Fruit fly (Drosophila melanogaster): Measurements from ENCODE around the gene CG14710.
A peak's percentile ranks its signal among the peaks of the same experiment; 100 is the strongest.

Gene CG14710

DNA sequence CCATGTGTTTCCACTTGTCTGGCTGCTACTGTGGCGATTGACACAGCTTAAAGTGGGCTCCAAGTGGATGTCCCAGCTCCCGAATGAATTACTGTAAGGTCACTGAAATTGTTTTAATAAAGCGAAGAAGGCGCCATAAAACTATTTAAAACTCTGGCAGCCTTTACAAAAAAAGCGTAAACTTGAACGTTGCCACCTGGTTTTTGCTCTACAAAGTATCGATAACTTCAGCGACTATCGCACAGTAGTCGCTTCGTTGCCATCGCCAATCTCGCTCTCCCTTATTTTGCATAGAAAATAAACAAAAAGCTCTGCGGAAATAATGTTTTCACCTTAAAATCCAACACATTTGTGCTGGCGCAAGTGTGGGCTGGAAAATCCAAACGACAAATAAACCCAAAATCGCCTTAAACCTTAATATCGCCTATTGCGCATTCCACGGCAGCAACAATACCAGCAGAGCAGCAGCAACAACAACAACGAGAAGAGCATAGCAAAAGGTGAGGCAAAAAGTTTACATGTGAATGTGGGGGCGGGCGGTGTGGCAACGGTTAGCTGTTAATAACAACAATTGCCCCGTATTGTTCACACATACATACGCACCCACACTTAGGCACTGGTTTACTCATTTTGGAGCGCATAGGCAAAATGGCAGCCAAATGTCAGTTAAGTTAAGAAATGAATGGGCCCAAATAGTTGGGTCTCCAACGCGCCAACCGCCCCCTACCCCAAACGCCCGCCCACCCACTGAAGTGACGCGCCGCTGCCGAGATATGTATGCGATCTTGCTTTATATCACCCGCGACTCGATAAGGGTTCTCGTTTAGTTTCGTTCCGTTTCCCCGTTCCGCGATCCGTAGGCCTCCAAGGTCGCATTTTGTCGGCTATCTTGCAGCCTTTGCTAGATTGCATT lies 38.3 kb upstream of the CG14710 start, which contains the start of gene wkd (continued):
- no peak for TF ChIP-seq jing (GFP tag; optimal IDR thresholded peaks at IDR 0.05)
- TF ChIP-seq CG13775 (GFP tag; optimal IDR thresholded peaks at IDR 0.05), result no peak
- TF ChIP-seq nerfin-1 (tag; optimal IDR thresholded peaks at IDR 0.05), result no peak
- peak; percentile 29; the same call in 1 of the 2 replicates for TF ChIP-seq GATAe (GFP tag; conservative IDR thresholded peaks at IDR 0.05)
- TF ChIP-seq Rx (GFP tag; IDR thresholded peaks at IDR 0.05), result no peak
- TF ChIP-seq CG14441 (GFP tag; IDR thresholded peaks at IDR 0.05), result no peak
- TF ChIP-seq cg (GFP tag; optimal IDR thresholded peaks at IDR 0.05), result peak; percentile 78
- TF ChIP-seq CG3995 (GFP tag; optimal IDR thresholded peaks at IDR 0.05), result no peak
- no peak for TF ChIP-seq Meics (GFP tag; optimal IDR thresholded peaks at IDR 0.05)
- TF ChIP-seq bbx (GFP tag; IDR thresholded peaks at IDR 0.05; ENCODE audit: partially characterized antibody), result peak; percentile 87
- TF ChIP-seq CG17829 (tag; optimal IDR thresholded peaks at IDR 0.05), result peak; percentile 13
- TF ChIP-seq BtbVII (GFP tag; optimal IDR thresholded peaks at IDR 0.05), result no peak
- TF ChIP-seq CG5180 (GFP tag; optimal IDR thresholded peaks at IDR 0.05), result no peak
- TF ChIP-seq CG18764 (GFP tag; optimal IDR thresholded peaks at IDR 0.05), result no peak
- TF ChIP-seq ERR (GFP tag; optimal IDR thresholded peaks at IDR 0.05), result no peak
- TF ChIP-seq pnt (GFP tag; optimal IDR thresholded peaks at IDR 0.05), result no peak
- TF ChIP-seq CG11560 (tag; IDR thresholded peaks at IDR 0.05), result no peak
- no peak for TF ChIP-seq scrt (GFP tag; optimal IDR thresholded peaks at IDR 0.05)
- TF ChIP-seq rib (GFP tag; IDR thresholded peaks at IDR 0.05), result no peak
- TF ChIP-seq CG10979 (tag; optimal IDR thresholded peaks at IDR 0.05), result no peak
- TF ChIP-seq CG17186 (GFP tag; optimal IDR thresholded peaks at IDR 0.05), result peak; percentile 5
- no peak for TF ChIP-seq so (GFP tag; IDR thresholded peaks at IDR 0.05)
- no peak for TF ChIP-seq dati (GFP tag; IDR thresholded peaks at IDR 0.05)
- peak; percentile 88 for TF ChIP-seq stwl (tag; optimal IDR thresholded peaks at IDR 0.05)
- TF ChIP-seq Drgx (GFP tag; IDR thresholded peaks at IDR 0.05), result no peak
- no peak for TF ChIP-seq ind (GFP tag; optimal IDR thresholded peaks at IDR 0.05)
- no peak for TF ChIP-seq dmrt11E (tag; optimal IDR thresholded peaks at IDR 0.05)
- no peak for TF ChIP-seq CG12071 (GFP tag; optimal IDR thresholded peaks at IDR 0.05)
- no peak for TF ChIP-seq Hand (GFP tag; optimal IDR thresholded peaks at IDR 0.05)
- TF ChIP-seq CG2116 (GFP tag; optimal IDR thresholded peaks at IDR 0.05), result peak; percentile 53
- TF ChIP-seq mam (GFP tag; optimal IDR thresholded peaks at IDR 0.05), result peak; percentile 13
- TF ChIP-seq CG14014 (GFP tag; IDR thresholded peaks at IDR 0.05), result no peak
- no peak for TF ChIP-seq nau (GFP tag; optimal IDR thresholded peaks at IDR 0.05)
- TF ChIP-seq fd96Cb (tag; optimal IDR thresholded peaks at IDR 0.05), result no peak
- peak; percentile 40 for TF ChIP-seq kni (GFP tag; optimal IDR thresholded peaks at IDR 0.05)
- no peak for TF ChIP-seq NfI (GFP tag; optimal IDR thresholded peaks at IDR 0.05)
- no peak for TF ChIP-seq CG4424 (GFP tag; optimal IDR thresholded peaks at IDR 0.05)
- TF ChIP-seq p53 (GFP tag; optimal IDR thresholded peaks at IDR 0.05), result no peak
- peak; percentile 47 for TF ChIP-seq ftz-f1 (GFP tag; optimal IDR thresholded peaks at IDR 0.05)
- TF ChIP-seq gsb (GFP tag; IDR thresholded peaks at IDR 0.05), result no peak
- TF ChIP-seq Lhr (GFP tag; optimal IDR thresholded peaks at IDR 0.05), result peak; percentile 79
- no peak for TF ChIP-seq HLH3B (GFP tag; IDR thresholded peaks at IDR 0.05)
- TF ChIP-seq caup (GFP tag; optimal IDR thresholded peaks at IDR 0.05; ENCODE audit: severe bottlenecking), result no peak
- peak; percentile 52 for TF ChIP-seq CHES-1-like (GFP tag; optimal IDR thresholded peaks at IDR 0.05)
- no peak for TF ChIP-seq CG1233 (GFP tag; optimal IDR thresholded peaks at IDR 0.05)
- no peak for TF ChIP-seq CoRest (tag; optimal IDR thresholded peaks at IDR 0.05)
- peak; percentile 63 for TF ChIP-seq CG10543 (GFP tag; optimal IDR thresholded peaks at IDR 0.05)
- TF ChIP-seq Dp (GFP tag; optimal IDR thresholded peaks at IDR 0.05), result peak; percentile 90
